Fruit fly (Drosophila melanogaster): ENCODE results near the gene ph-d.

ph-d gene

dm6 chrX:2134226-2134880, 11.3 kb upstream of the ph-d start (continued):
- TF ChIP-seq topi (GFP tag; optimal IDR thresholded peaks at IDR 0.05) (peak; percentile 92), net (GFP tag; optimal IDR thresholded peaks at IDR 0.05) (peak; percentile 77), Ets96B (tag; optimal IDR thresholded peaks at IDR 0.05) (peak; percentile 83), achi (GFP tag; optimal IDR thresholded peaks at IDR 0.05) (peak; percentile 82), CG8119 (GFP tag; IDR thresholded peaks at IDR 0.05) (peak; percentile 80), CG6808 (GFP tag; optimal IDR thresholded peaks at IDR 0.05) (peak; percentile 73), Hr39 (GFP tag; optimal IDR thresholded peaks at IDR 0.05) (peak; percentile 92), CG32006 (GFP tag; optimal IDR thresholded peaks at IDR 0.05) (peak; percentile 80), CG34406 (GFP tag; optimal IDR thresholded peaks at IDR 0.05) (peak; percentile 82), CG15336 (GFP tag; IDR thresholded peaks at IDR 0.05) (peak; percentile 83), Gug (GFP tag; IDR thresholded peaks at IDR 0.05) (peak; percentile 51), eg (GFP tag; IDR thresholded peaks at IDR 0.05) (peak; percentile 72), salr (GFP tag; optimal IDR thresholded peaks at IDR 0.05) (peak; percentile 58 to 77), Blimp-1 (GFP tag; optimal IDR thresholded peaks at IDR 0.05) (peak; percentile 69), svp (GFP tag) (peak; percentile 94), CG6276 (GFP tag; optimal IDR thresholded peaks at IDR 0.05) (peak; percentile 67), esn (GFP tag; optimal IDR thresholded peaks at IDR 0.05) (peak; percentile 93), lz (GFP tag; optimal IDR thresholded peaks at IDR 0.05) (peak; percentile 91), CG9139 (GFP tag; optimal IDR thresholded peaks at IDR 0.05) (peak; percentile 69), vri (GFP tag; optimal IDR thresholded peaks at IDR 0.05) (peak; percentile 88), dac (GFP tag; optimal IDR thresholded peaks at IDR 0.05) (peak; percentile 33), Hr38 (GFP tag; optimal IDR thresholded peaks at IDR 0.05) (no peak), fd85E (GFP tag; optimal IDR thresholded peaks at IDR 0.05) (peak; percentile 56), CG10669 (GFP tag; optimal IDR thresholded peaks at IDR 0.05) (peak; percentile 82), Ets21C (GFP tag; optimal IDR thresholded peaks at IDR 0.05) (peak; percentile 90), CG8632 (GFP tag; optimal IDR thresholded peaks at IDR 0.05) (peak; percentile 77)

dm6 chrX:2125527-2126088, 2.5 kb upstream of the ph-d start:
- TF ChIP-seq eg (GFP tag; IDR thresholded peaks at IDR 0.05) (peak; percentile 50; the same call in 1 of the 3 replicates), CG6163 (GFP tag; IDR thresholded peaks at IDR 0.05) (peak; percentile 15; the same call in 1 of the 3 replicates), fd85E (GFP tag; optimal IDR thresholded peaks at IDR 0.05) (no peak), ss (GFP tag; optimal IDR thresholded peaks at IDR 0.05) (peak in 1 of 2 experiments; percentile 2), CG16779 (tag; optimal IDR thresholded peaks at IDR 0.05) (no peak), Eip75B (GFP tag; optimal IDR thresholded peaks at IDR 0.05) (no peak), CG8632 (GFP tag; optimal IDR thresholded peaks at IDR 0.05) (no peak), dsx (GFP tag; optimal IDR thresholded peaks at IDR 0.05; ENCODE audit: poor library complexity, severe bottlenecking) (peak; percentile 92), CG8119 (GFP tag; IDR thresholded peaks at IDR 0.05) (0 out of 3 replicates have a peak, but pooled peaks have one; percentile 13), Gug (GFP tag; IDR thresholded peaks at IDR 0.05) (no peak), Eip78C (GFP tag) (peak; percentile 30)

dm6 chrX:2123965-2124688, 1.0 kb upstream of the ph-d start:
- peak; percentile 69 for TF ChIP-seq CG7368 (GFP tag; optimal IDR thresholded peaks at IDR 0.05)
- TF ChIP-seq CG6276 (GFP tag; optimal IDR thresholded peaks at IDR 0.05) = peak; percentile 95
- peak; percentile 66 for TF ChIP-seq fkh (GFP tag; optimal IDR thresholded peaks at IDR 0.05)
- peak; percentile 94 for TF ChIP-seq achi (GFP tag; optimal IDR thresholded peaks at IDR 0.05)
- peak; percentile 80 for TF ChIP-seq lz (GFP tag; optimal IDR thresholded peaks at IDR 0.05)
- peak; percentile 79 for TF ChIP-seq net (GFP tag; optimal IDR thresholded peaks at IDR 0.05)
- TF ChIP-seq Met (GFP tag; optimal IDR thresholded peaks at IDR 0.05) = peak; percentile 73
- peak; percentile 33 for TF ChIP-seq Eip93F (GFP tag; optimal IDR thresholded peaks at IDR 0.05)
- peak; percentile 75 for TF ChIP-seq Hr4 (GFP tag; optimal IDR thresholded peaks at IDR 0.05)
- peak; percentile 89 for TF ChIP-seq Ets96B (tag; optimal IDR thresholded peaks at IDR 0.05)
- TF ChIP-seq CG6808 (GFP tag; optimal IDR thresholded peaks at IDR 0.05) = peak; percentile 82
- peak; percentile 72 for TF ChIP-seq cyc (GFP tag; optimal IDR thresholded peaks at IDR 0.05)
- TF ChIP-seq CG8319 (GFP tag; optimal IDR thresholded peaks at IDR 0.05) = peak; percentile 69
- TF ChIP-seq CG10669 (GFP tag; optimal IDR thresholded peaks at IDR 0.05) = peak; percentile 77
- TF ChIP-seq Lpt (GFP tag; optimal IDR thresholded peaks at IDR 0.05) = peak; percentile 87
- peak; percentile 89 for TF ChIP-seq svp (GFP tag)
- TF ChIP-seq spab (GFP tag; optimal IDR thresholded peaks at IDR 0.05) = peak; percentile 86
- peak; percentile 88 for TF ChIP-seq CG11762 (GFP tag; optimal IDR thresholded peaks at IDR 0.05; ENCODE audit: insufficient read depth)
- TF ChIP-seq CG4318 (GFP tag; optimal IDR thresholded peaks at IDR 0.05) = peak; percentile 96
- TF ChIP-seq esn (GFP tag; optimal IDR thresholded peaks at IDR 0.05) = peak; percentile 88
- peak; percentile 79 for TF ChIP-seq CG1621 (tag; optimal IDR thresholded peaks at IDR 0.05)

Measured in whole organism, prepupa.